Fruit fly (Drosophila melanogaster) whole organism, embryonic: ENCODE results near the gene CG7739.

Experiments used
- Abd-B ChIP-seq: fragments of 200-800 bp; sonication (Bioruptor generic); optimal IDR thresholded peaks from 2 replicates; lab custom pipeline; 2018; ENCODE audit warnings: missing biosample characterization, mild to moderate bottlenecking, missing genetic modification characterization, moderate library complexity
- Bteb2 ChIP-seq: fragments of 200-800 bp; sonication (Bioruptor generic); optimal IDR thresholded peaks from 2 replicates; lab custom pipeline; 2016; ENCODE audit warnings: missing biosample characterization, missing genetic modification characterization
- CG1233 ChIP-seq: fragments of 200-800 bp; sonication (Bioruptor generic); optimal IDR thresholded peaks from 4 replicates; lab custom pipeline; 2018; ENCODE audit warnings: missing biosample characterization, mild to moderate bottlenecking, missing genetic modification characterization
- CG12391 ChIP-seq: fragments of 200-800 bp; sonication (Bioruptor generic); optimal IDR thresholded peaks from 3 replicates; lab custom pipeline; 2018; ENCODE audit warnings: missing biosample characterization, mild to moderate bottlenecking, missing genetic modification characterization, moderate library complexity
- CG13296 ChIP-seq: fragments of 200-800 bp; sonication (Bioruptor generic); optimal IDR thresholded peaks from 3 replicates; lab custom pipeline; 2018; ENCODE audit warnings: missing biosample characterization, mild to moderate bottlenecking, missing genetic modification characterization
- CG13624 ChIP-seq: fragments of 200-800 bp; sonication (Bioruptor generic); optimal IDR thresholded peaks from 2 replicates; lab custom pipeline; 2016; ENCODE audit warnings: missing biosample characterization, missing genetic modification characterization
- CG15011 ChIP-seq: fragments of 200-800 bp; sonication (Bioruptor generic); optimal IDR thresholded peaks from 3 replicates; lab custom pipeline; 2018; ENCODE audit warnings: missing biosample characterization, mild to moderate bottlenecking, missing genetic modification characterization
- CG15514 ChIP-seq: fragments of 200-800 bp; sonication (Bioruptor generic); optimal IDR thresholded peaks from 3 replicates; lab custom pipeline; 2017; ENCODE audit warnings: missing biosample characterization, missing genetic modification characterization, mild to moderate bottlenecking, moderate library complexity, missing genetic modification reagents
- CG17912 ChIP-seq: fragments of 200-800 bp; sonication (Bioruptor generic); optimal IDR thresholded peaks from 2 replicates; lab custom pipeline; 2018; ENCODE audit warnings: missing biosample characterization, mild to moderate bottlenecking, missing genetic modification characterization
- CG1792 ChIP-seq: fragments of 200-800 bp; sonication (Bioruptor generic); optimal IDR thresholded peaks from 2 replicates; lab custom pipeline; 2016; ENCODE audit warnings: missing biosample characterization, missing genetic modification characterization
- CG18476 ChIP-seq: fragments of 200-800 bp; sonication (Bioruptor generic); optimal IDR thresholded peaks from 2 replicates; lab custom pipeline; 2016; ENCODE audit warnings: missing biosample characterization, mild to moderate bottlenecking, missing genetic modification characterization
- CG18599 ChIP-seq: fragments of 200-800 bp; sonication (Bioruptor generic); optimal IDR thresholded peaks from 3 replicates; lab custom pipeline; 2017; ENCODE audit warnings: missing biosample characterization, missing genetic modification characterization, mild to moderate bottlenecking, moderate library complexity, missing genetic modification reagents
- CG2120 ChIP-seq: fragments of 200-800 bp; sonication (Bioruptor generic); optimal IDR thresholded peaks from 3 replicates; lab custom pipeline; 2016; ENCODE audit warnings: missing biosample characterization, missing genetic modification characterization
- CG30020 ChIP-seq: fragments of 200-800 bp; optimal IDR thresholded peaks from 2 replicates; lab custom pipeline; 2019; ENCODE audit warnings: missing biosample characterization, mild to moderate bottlenecking, missing genetic modification characterization, moderate library complexity
- CG3163 ChIP-seq: fragments of 200-800 bp; sonication (Bioruptor generic); optimal IDR thresholded peaks from 3 replicates; lab custom pipeline; 2016; ENCODE audit warnings: missing biosample characterization, missing genetic modification characterization
- CG32767 ChIP-seq: fragments of 200-800 bp; sonication (Bioruptor generic); IDR thresholded peaks from 2 replicates; pipeline ENCODE4 v1.3.6; 2022; ENCODE audit warnings: missing biosample characterization, missing genetic modification characterization
- CG6791 ChIP-seq: fragments of 200-800 bp; sonication (Bioruptor generic); IDR thresholded peaks from 3 replicates; pipeline ENCODE4 v1.3.6; 2022; ENCODE audit warnings: missing biosample characterization, missing genetic modification characterization; ENCODE audit not compliant: partially characterized antibody
- CG7556 ChIP-seq: fragments of 200-800 bp; sonication (Bioruptor generic); optimal IDR thresholded peaks from 2 replicates; lab custom pipeline; 2017; ENCODE audit warnings: missing biosample characterization, mild to moderate bottlenecking, missing genetic modification characterization
- CG7786 ChIP-seq: fragments of 200-800 bp; sonication (Bioruptor generic); optimal IDR thresholded peaks from 2 replicates; lab custom pipeline; 2016; ENCODE audit warnings: missing biosample characterization, missing genetic modification characterization
- CG8478 ChIP-seq: fragments of >200 bp; optimal IDR thresholded peaks from 2 replicates; lab custom pipeline; 2018
- CG8765 ChIP-seq: fragments of 200-800 bp; sonication (Bioruptor generic); IDR thresholded peaks from 2 replicates; pipeline ENCODE4 v1.3.6; 2022; ENCODE audit warnings: missing biosample characterization, missing genetic modification characterization
- Chrac-16 ChIP-seq: fragments of 200-800 bp; sonication (Bioruptor generic); optimal IDR thresholded peaks from 3 replicates; lab custom pipeline; 2016; ENCODE audit warnings: missing biosample characterization, missing genetic modification characterization
- CrebB ChIP-seq: fragments of 200-800 bp; sonication (Bioruptor generic); optimal IDR thresholded peaks from 3 replicates; lab custom pipeline; 2018; ENCODE audit warnings: missing biosample characterization, mild to moderate bottlenecking, missing genetic modification characterization
- Doc2 ChIP-seq: fragments of 200-800 bp; sonication (Bioruptor generic); IDR thresholded peaks from 2 replicates; pipeline ENCODE4 v1.3.6; 2022; ENCODE audit warnings: missing biosample characterization, missing genetic modification characterization
- Fer1 ChIP-seq: fragments of 200-800 bp; sonication (Bioruptor generic); optimal IDR thresholded peaks from 2 replicates; lab custom pipeline; 2017; ENCODE audit warnings: missing biosample characterization, mild to moderate bottlenecking, missing genetic modification characterization
- Fer3 ChIP-seq: fragments of 200-800 bp; sonication (Bioruptor generic); optimal IDR thresholded peaks from 2 replicates; lab custom pipeline; 2018; ENCODE audit warnings: missing biosample characterization, mild to moderate bottlenecking, missing genetic modification characterization, moderate library complexity
- Kr ChIP-seq: fragments of 200-800 bp; sonication (Bioruptor generic); optimal IDR thresholded peaks from 2 replicates; lab custom pipeline; 2017; ENCODE audit warnings: missing biosample characterization, mild to moderate bottlenecking, missing genetic modification characterization
- NFAT ChIP-seq: fragments of 200-800 bp; sonication (Bioruptor generic); IDR thresholded peaks from 2 replicates; pipeline ENCODE4 v1.3.6; 2022; ENCODE audit warnings: missing biosample characterization, missing genetic modification characterization
- NK7.1 ChIP-seq: fragments of 200-800 bp; sonication (Bioruptor generic); optimal IDR thresholded peaks from 3 replicates; lab custom pipeline; 2016; ENCODE audit warnings: missing biosample characterization, missing genetic modification characterization
- Oaz ChIP-seq: fragments of 200-800 bp; sonication (Bioruptor generic); IDR thresholded peaks from 2 replicates; pipeline ENCODE4 v1.3.6; 2022; ENCODE audit warnings: missing biosample characterization, missing genetic modification characterization
- Optix ChIP-seq: fragments of 200-800 bp; sonication (Bioruptor generic); IDR thresholded peaks from 3 replicates; pipeline ENCODE4 v1.3.6; 2022; ENCODE audit warnings: missing biosample characterization, missing genetic modification characterization
- Xrp1 ChIP-seq: fragments of 200-800 bp; sonication (Bioruptor generic); IDR thresholded peaks from 2 replicates; pipeline ENCODE4 v1.3.6; 2022; ENCODE audit warnings: missing biosample characterization, missing genetic modification characterization
- amos ChIP-seq: fragments of 200-800 bp; sonication (Bioruptor generic); IDR thresholded peaks from 2 replicates; pipeline ENCODE4 v1.3.6; 2022; ENCODE audit warnings: missing biosample characterization, missing genetic modification characterization; ENCODE audit not compliant: partially characterized antibody
- bowl ChIP-seq: fragments of 200-800 bp; sonication (Bioruptor generic); IDR thresholded peaks from 2 replicates; pipeline ENCODE4 v1.3.6; 2022; ENCODE audit warnings: missing biosample characterization, missing genetic modification characterization
- bsh ChIP-seq, 2 experiments: fragments of 200-800 bp; sonication (Bioruptor generic); optimal IDR thresholded peaks; 2 replicates each; lab custom pipeline; 2017 to 2018; ENCODE audit warnings: mild to moderate bottlenecking in 2 of 2, missing biosample characterization in 2 of 2, missing genetic modification characterization in 2 of 2, moderate library complexity in 1 of 2
- dmrt99B ChIP-seq: fragments of 200-800 bp; sonication (Bioruptor generic); optimal IDR thresholded peaks from 2 replicates; lab custom pipeline; 2018; ENCODE audit warnings: missing biosample characterization, mild to moderate bottlenecking, missing genetic modification characterization, moderate library complexity
- fu2 ChIP-seq: fragments of 200-800 bp; sonication (Bioruptor generic); optimal IDR thresholded peaks from 2 replicates; lab custom pipeline; 2016; ENCODE audit warnings: missing biosample characterization, missing genetic modification characterization
- grn ChIP-seq: fragments of 200-800 bp; sonication (Bioruptor generic); optimal IDR thresholded peaks from 3 replicates; lab custom pipeline; 2017; ENCODE audit warnings: missing biosample characterization, missing genetic modification characterization
- hb ChIP-seq: fragments of 200-800 bp; sonication (Bioruptor generic); IDR thresholded peaks from 3 replicates; pipeline ENCODE4 v1.3.6; 2022; ENCODE audit warnings: missing biosample characterization, missing genetic modification characterization; ENCODE audit not compliant: partially characterized antibody
- jigr1 ChIP-seq: fragments of 200-800 bp; sonication (Bioruptor generic); IDR thresholded peaks from 3 replicates; pipeline ENCODE4 v1.3.6; 2022; ENCODE audit warnings: missing biosample characterization, missing genetic modification characterization
- knrl ChIP-seq: fragments of 200-800 bp; sonication (Bioruptor generic); IDR thresholded peaks from 3 replicates; pipeline ENCODE4 v1.3.6; 2022; ENCODE audit warnings: missing biosample characterization, missing genetic modification characterization; ENCODE audit not compliant: partially characterized antibody
- lmd ChIP-seq: fragments of 200-800 bp; sonication (Bioruptor generic); IDR thresholded peaks from 2 replicates; pipeline ENCODE4 v1.3.6; 2022; ENCODE audit warnings: missing biosample characterization, missing genetic modification characterization
- nerfin-2 ChIP-seq: fragments of 200-800 bp; sonication (Bioruptor generic); IDR thresholded peaks from 2 replicates; pipeline ENCODE4 v1.3.6; 2022; ENCODE audit warnings: missing biosample characterization, missing genetic modification characterization; ENCODE audit not compliant: partially characterized antibody
- pfk ChIP-seq: fragments of 200-800 bp; sonication (Bioruptor generic); optimal IDR thresholded peaks from 2 replicates; lab custom pipeline; 2018; ENCODE audit warnings: missing biosample characterization, mild to moderate bottlenecking, missing genetic modification characterization, moderate library complexity
- row ChIP-seq: fragments of 200-800 bp; sonication (Bioruptor generic); IDR thresholded peaks from 3 replicates; pipeline ENCODE4 v1.3.6; 2022; ENCODE audit warnings: missing biosample characterization, missing genetic modification characterization
- sug ChIP-seq: fragments of 200-800 bp; optimal IDR thresholded peaks from 2 replicates; lab custom pipeline; 2019; ENCODE audit warnings: missing biosample characterization, mild to moderate bottlenecking, missing genetic modification characterization, moderate library complexity
- tll ChIP-seq, 2 experiments: fragments of 200-800 bp in 1 of 2; fragments of >200 bp in 1 of 2; sonication (Bioruptor generic) in 1 of 2; optimal IDR thresholded peaks; 2 replicates each; lab custom pipeline; 2017 to 2019; ENCODE audit warnings: missing biosample characterization in 2 of 2, missing genetic modification characterization in 2 of 2, mild to moderate bottlenecking in 1 of 2, moderate library complexity in 1 of 2

The CG7739 gene

DNA sequence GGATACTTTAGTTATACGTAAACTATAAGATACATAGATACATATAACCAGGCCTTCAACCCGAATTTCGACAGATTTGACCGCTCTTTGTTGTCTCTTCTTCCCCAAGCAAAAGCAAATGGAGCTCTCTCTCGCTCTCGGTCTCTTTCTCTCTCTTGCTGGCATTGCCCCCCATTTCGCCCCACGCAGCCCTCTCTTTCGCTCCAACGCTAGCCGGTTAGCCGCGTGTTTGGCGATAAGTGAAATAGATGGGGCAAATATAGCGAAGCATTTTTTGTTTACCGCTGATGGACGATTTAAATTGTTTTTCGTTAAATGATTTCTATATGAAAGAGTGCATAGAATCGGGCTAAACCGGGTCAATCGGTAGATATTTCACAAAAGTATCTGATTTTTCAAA is 48.5 kb downstream of the CG7739 start (continued):
- no peak for TF ChIP-seq CG18476 (GFP tag; lab: Kevin White, UChicago)
- no peak for TF ChIP-seq CG8765 (GFP tag; lab: Robert Waterston, UW)
- no peak for TF ChIP-seq CG8478 (lab: Kevin White, UChicago)
- TF ChIP-seq Kr = no peak
- TF ChIP-seq bsh (GFP tag; optimal IDR thresholded peaks at IDR 0.05; lab: Kevin White, UChicago) = peak in 1 of 2 experiments; percentile 34
- no peak for TF ChIP-seq CG30020 (tag; lab: Kevin White, UChicago)
- TF ChIP-seq CG3163 (GFP tag; lab: Kevin White, UChicago) = peak; percentile 88
- no peak for TF ChIP-seq CG2120
- TF ChIP-seq CG1233 (GFP tag; lab: Kevin White, UChicago) = peak; percentile 3
- TF ChIP-seq jigr1 (GFP tag; lab: Robert Waterston, UW) = no peak
- no peak for TF ChIP-seq fu2 (GFP tag; lab: Kevin White, UChicago)
- TF ChIP-seq NK7.1 (GFP tag; lab: Kevin White, UChicago) = no peak
- no peak for TF ChIP-seq bowl (GFP tag; lab: Robert Waterston, UW)
- no peak for TF ChIP-seq Doc2
- TF ChIP-seq CG32767 = no peak
- no peak for TF ChIP-seq Oaz
- TF ChIP-seq tll (GFP tag; optimal IDR thresholded peaks at IDR 0.05; lab: Kevin White, UChicago) = no peak
- TF ChIP-seq nerfin-2 (GFP tag; lab: Robert Waterston, UW) = no peak
- no peak for TF ChIP-seq dmrt99B (tag; lab: Kevin White, UChicago)
- no peak for TF ChIP-seq Abd-B (GFP tag; lab: Kevin White, UChicago)
- TF ChIP-seq CG7786 (GFP tag; lab: Kevin White, UChicago) = no peak
- no peak for TF ChIP-seq CG13624 (GFP tag; lab: Kevin White, UChicago)
- no peak for TF ChIP-seq amos (GFP tag; lab: Robert Waterston, UW)
- no peak for TF ChIP-seq Fer3 (tag; lab: Kevin White, UChicago)
- no peak for TF ChIP-seq lmd (GFP tag; lab: Robert Waterston, UW)
- no peak for TF ChIP-seq CG13296 (GFP tag; lab: Kevin White, UChicago)
- 0 out of 2 replicates have a peak, but pooled peaks have one; percentile 10 for TF ChIP-seq Xrp1 (GFP tag; lab: Robert Waterston, UW)
- no peak for TF ChIP-seq CG6791 (GFP tag; lab: Robert Waterston, UW)
- TF ChIP-seq Bteb2 (GFP tag; lab: Kevin White, UChicago) = no peak
- TF ChIP-seq pfk (GFP tag; lab: Kevin White, UChicago) = no peak
- TF ChIP-seq hb (GFP tag; lab: Robert Waterston, UW) = no peak
- TF ChIP-seq CG15514 = peak; percentile 12
- peak; percentile 12 for TF ChIP-seq Fer1 (GFP tag; lab: Kevin White, UChicago)
- no peak for TF ChIP-seq NFAT (GFP tag; lab: Robert Waterston, UW)
- TF ChIP-seq grn = peak; percentile 22
- TF ChIP-seq Optix = no peak
- no peak for TF ChIP-seq CrebB (tag; lab: Kevin White, UChicago)
- peak; percentile 66 for TF ChIP-seq sug (tag; lab: Kevin White, UChicago)
- TF ChIP-seq Chrac-16 (GFP tag; lab: Kevin White, UChicago) = no peak
- no peak for TF ChIP-seq CG1792 (GFP tag; lab: Kevin White, UChicago)
- TF ChIP-seq knrl = no peak
- TF ChIP-seq CG17912 (GFP tag; lab: Kevin White, UChicago) = no peak
- TF ChIP-seq CG15011 (GFP tag; lab: Kevin White, UChicago) = no peak
- TF ChIP-seq CG18599 (GFP tag; lab: Kevin White, UChicago) = no peak
- TF ChIP-seq CG12391 = no peak
- TF ChIP-seq CG7556 (GFP tag; lab: Kevin White, UChicago) = peak; percentile 13
- TF ChIP-seq row (GFP tag; lab: Robert Waterston, UW) = no peak
